Fruit fly (Drosophila melanogaster): ENCODE data around the gene CG15169.

The CG15169 gene

dm6 chr2L:18966214-18966556 is 24.6 kb upstream of the CG15169 start (continued):
- TF ChIP-seq B-H2 (GFP tag; optimal IDR thresholded peaks at IDR 0.05) (peak; percentile 42), Asciz (GFP tag; optimal IDR thresholded peaks at IDR 0.05) (peak; percentile 13), Blimp-1 (GFP tag; optimal IDR thresholded peaks at IDR 0.05) (peak; percentile 65), sisA (GFP tag; IDR thresholded peaks at IDR 0.05) (peak; percentile 75), CG6813 (GFP tag; optimal IDR thresholded peaks at IDR 0.05) (peak; percentile 74), CG3847 (GFP tag; IDR thresholded peaks at IDR 0.05) (peak; percentile 93), Hand (GFP tag; optimal IDR thresholded peaks at IDR 0.05) (peak; percentile 63), HLH54F (GFP tag; optimal IDR thresholded peaks at IDR 0.05) (peak; percentile 31), ci (GFP tag; IDR thresholded peaks at IDR 0.05) (peak; percentile 83), CG7963 (GFP tag; IDR thresholded peaks at IDR 0.05; ENCODE audit: partially characterized antibody) (no peak), CTCF (GFP tag; optimal IDR thresholded peaks at IDR 0.05) (no peak), hth (optimal IDR thresholded peaks at IDR 0.05) (no peak), CG11093 (GFP tag; IDR thresholded peaks at IDR 0.05) (peak; percentile 69; the same call in 2 of the 3 replicates), CG11560 (tag; IDR thresholded peaks at IDR 0.05) (peak; percentile 76; the same call in 2 of the 3 replicates), CG1792 (GFP tag; optimal IDR thresholded peaks at IDR 0.05) (no peak), Hr3 (GFP tag; optimal IDR thresholded peaks at IDR 0.05) (peak; percentile 47), CG30020 (tag; optimal IDR thresholded peaks at IDR 0.05) (no peak), dysf (GFP tag; IDR thresholded peaks at IDR 0.05) (peak; percentile 94), HLH3B (GFP tag; IDR thresholded peaks at IDR 0.05) (peak; percentile 84), scrt (GFP tag; optimal IDR thresholded peaks at IDR 0.05) (peak; percentile 76), hkb (optimal IDR thresholded peaks at IDR 0.05) (no peak), hkb (GFP tag; IDR thresholded peaks at IDR 0.05) (peak; percentile 90), Dp (GFP tag; optimal IDR thresholded peaks at IDR 0.05) (no peak), Trl (optimal IDR thresholded peaks at IDR 0.05) (no peak), Trl (GFP tag; optimal IDR thresholded peaks at IDR 0.05) (no peak), CG17802 (tag; optimal IDR thresholded peaks at IDR 0.05) (peak; percentile 49), CG17359 (tag; optimal IDR thresholded peaks at IDR 0.05) (peak; percentile 78), maf-S (GFP tag; optimal IDR thresholded peaks at IDR 0.05) (peak; percentile 38), insv (GFP tag; optimal IDR thresholded peaks at IDR 0.05) (no peak), CG12219 (GFP tag; optimal IDR thresholded peaks at IDR 0.05) (peak; percentile 37), gcm (GFP tag; optimal IDR thresholded peaks at IDR 0.05) (peak; percentile 26), CG6765 (GFP tag; optimal IDR thresholded peaks at IDR 0.05) (peak; percentile 80), CG5953 (GFP tag; IDR thresholded peaks at IDR 0.05) (peak; percentile 24; the same call in 1 of the 2 replicates), sob (GFP tag; IDR thresholded peaks at IDR 0.05) (peak; percentile 94), Ets65A (GFP tag) (peak; percentile 89), da (GFP tag; optimal IDR thresholded peaks at IDR 0.05) (no peak), CG14965 (GFP tag; optimal IDR thresholded peaks at IDR 0.05; ENCODE audit: borderline replicate concordance) (no peak), CG12299 (tag; optimal IDR thresholded peaks at IDR 0.05) (peak; percentile 68), CG12391 (tag; optimal IDR thresholded peaks at IDR 0.05) (peak; percentile 67), CG10462 (GFP tag; optimal IDR thresholded peaks at IDR 0.05) (peak; percentile 0), p53 (GFP tag; optimal IDR thresholded peaks at IDR 0.05) (no peak), CG6254 (GFP tag; optimal IDR thresholded peaks at IDR 0.05) (peak; percentile 47), psq (GFP tag; optimal IDR thresholded peaks at IDR 0.05) (peak; percentile 11), Oli (tag; optimal IDR thresholded peaks at IDR 0.05) (peak; percentile 73), CG3065 (GFP tag; optimal IDR thresholded peaks at IDR 0.05) (peak; percentile 21), jing (GFP tag; optimal IDR thresholded peaks at IDR 0.05) (no peak), fd64A (GFP tag; optimal IDR thresholded peaks at IDR 0.05) (no peak), fd96Cb (tag; optimal IDR thresholded peaks at IDR 0.05) (peak; percentile 59), Pdp1 (GFP tag; optimal IDR thresholded peaks at IDR 0.05) (peak; percentile 21 to 61), CkIIα-i1 (GFP tag; IDR thresholded peaks at IDR 0.05) (peak; percentile 67; the same call in 1 of the 2 replicates), CG7786 (GFP tag; optimal IDR thresholded peaks at IDR 0.05) (peak; percentile 2), pan (optimal IDR thresholded peaks at IDR 0.05) (no peak), pan (GFP tag; optimal IDR thresholded peaks at IDR 0.05 in 1 of 2, IDR thresholded peaks at IDR 0.05 in 1 of 2) (peak in 1 of 2 experiments; percentile 92)

Measured in whole organism, embryonic.